Fruit fly (Drosophila melanogaster) whole organism, embryonic: Measurements from ENCODE around the gene CG9630.

ENCODE experiments used
- Adf1 ChIP-seq: fragments of 200-800 bp; sonication (Bioruptor generic); IDR thresholded peaks from 2 replicates; pipeline ENCODE4 v1.3.6; 2022; ENCODE audit warnings: missing biosample characterization, missing genetic modification characterization
- Atf6 ChIP-seq: fragments of 200-800 bp; sonication (Bioruptor generic); IDR thresholded peaks from 2 replicates; pipeline ENCODE4 v1.3.6; 2022; ENCODE audit warnings: missing biosample characterization, missing genetic modification characterization
- C15 ChIP-seq: fragments of 200-800 bp; sonication (Bioruptor generic); IDR thresholded peaks from 3 replicates; pipeline ENCODE4 v1.3.6; 2022; ENCODE audit warnings: missing biosample characterization, missing genetic modification characterization
- CG1024 ChIP-seq: fragments of 200-800 bp; sonication (Bioruptor generic); IDR thresholded peaks from 2 replicates; pipeline ENCODE4 v1.3.6; 2022; ENCODE audit warnings: missing biosample characterization, missing genetic modification characterization
- CG11085 ChIP-seq: fragments of 200-800 bp; sonication (Bioruptor generic); IDR thresholded peaks from 2 replicates; pipeline ENCODE4 v1.3.6; 2022; ENCODE audit warnings: missing biosample characterization, missing genetic modification characterization
- CG11247 ChIP-seq: fragments of 200-800 bp; sonication (Bioruptor generic); IDR thresholded peaks from 2 replicates; pipeline ENCODE4 v1.3.6; 2022; ENCODE audit warnings: missing biosample characterization, missing genetic modification characterization
- CG12659 ChIP-seq: fragments of 200-800 bp; sonication (Bioruptor generic); optimal IDR thresholded peaks from 3 replicates; lab custom pipeline; 2017; ENCODE audit warnings: mild to moderate bottlenecking, missing biosample characterization, missing genetic modification reagents, missing genetic modification characterization
- CG14710 ChIP-seq: fragments of 200-800 bp; sonication (Bioruptor generic); optimal IDR thresholded peaks from 3 replicates; lab custom pipeline; 2019; ENCODE audit warnings: missing biosample characterization, mild to moderate bottlenecking, missing genetic modification characterization, moderate library complexity
- CG1603 ChIP-seq: fragments of 200-800 bp; sonication (Bioruptor generic); optimal IDR thresholded peaks from 2 replicates; lab custom pipeline; 2019; ENCODE audit warnings: missing biosample characterization, mild to moderate bottlenecking, missing genetic modification characterization, moderate library complexity
- CG16779 ChIP-seq: fragments of 200-800 bp; sonication (Bioruptor generic); IDR thresholded peaks from 2 replicates; pipeline ENCODE4 v1.3.6; 2022; ENCODE audit warnings: missing biosample characterization, missing genetic modification characterization
- CG17186 ChIP-seq: fragments of 200-800 bp; sonication (Bioruptor generic); optimal IDR thresholded peaks from 3 replicates; lab custom pipeline; 2017; ENCODE audit warnings: missing biosample characterization, missing genetic modification reagents, missing genetic modification characterization
- CG1832 ChIP-seq: fragments of 200-800 bp; sonication (Bioruptor generic); optimal IDR thresholded peaks from 2 replicates; lab custom pipeline; 2017; ENCODE audit warnings: missing biosample characterization, mild to moderate bottlenecking, missing genetic modification characterization, inconsistent platforms
- CG31224 ChIP-seq: fragments of 200-800 bp; sonication (Bioruptor generic); IDR thresholded peaks from 2 replicates; pipeline ENCODE4 v1.3.6; 2022; ENCODE audit warnings: missing biosample characterization, missing genetic modification characterization
- CG32772 ChIP-seq: fragments of 200-800 bp; sonication (Bioruptor generic); IDR thresholded peaks from 2 replicates; pipeline ENCODE4 v1.3.6; 2022; ENCODE audit warnings: missing biosample characterization, missing genetic modification characterization
- CG3995 ChIP-seq: fragments of 200-800 bp; sonication (Bioruptor generic); optimal IDR thresholded peaks from 3 replicates; lab custom pipeline; 2016; ENCODE audit warnings: missing biosample characterization, missing genetic modification characterization
- CG7839 ChIP-seq: fragments of 200-800 bp; sonication (Bioruptor generic); optimal IDR thresholded peaks from 3 replicates; lab custom pipeline; 2018; ENCODE audit warnings: missing biosample characterization, mild to moderate bottlenecking, missing genetic modification characterization, moderate library complexity
- CG8765 ChIP-seq: fragments of 200-800 bp; sonication (Bioruptor generic); IDR thresholded peaks from 2 replicates; pipeline ENCODE4 v1.3.6; 2022; ENCODE audit warnings: missing biosample characterization, missing genetic modification characterization
- CG9215 ChIP-seq: fragments of 200-800 bp; sonication (Bioruptor generic); IDR thresholded peaks from 2 replicates; pipeline ENCODE4 v1.3.6; 2022; ENCODE audit warnings: missing biosample characterization, missing genetic modification characterization
- Dad ChIP-seq: fragments of 200-800 bp; sonication (Bioruptor generic); optimal IDR thresholded peaks from 3 replicates; lab custom pipeline; 2016; ENCODE audit warnings: missing biosample characterization, missing genetic modification characterization
- Dll ChIP-seq: fragments of 200-800 bp; sonication (Bioruptor generic); IDR thresholded peaks from 4 replicates; pipeline ENCODE4 v1.3.6; 2022; ENCODE audit warnings: missing biosample characterization, missing genetic modification characterization; ENCODE audit not compliant: partially characterized antibody
- Fer2 ChIP-seq: fragments of 200-800 bp; sonication (Bioruptor generic); optimal IDR thresholded peaks from 2 replicates; lab custom pipeline; 2018; ENCODE audit warnings: missing biosample characterization, mild to moderate bottlenecking, missing genetic modification characterization, moderate library complexity
- HmgD ChIP-seq: fragments of 200-800 bp; sonication (Bioruptor generic); optimal IDR thresholded peaks from 3 replicates; lab custom pipeline; 2016; ENCODE audit warnings: missing biosample characterization, missing genetic modification characterization
- Hsf ChIP-seq: fragments of 200-800 bp; sonication (Bioruptor generic); optimal IDR thresholded peaks from 3 replicates; lab custom pipeline; 2016; ENCODE audit warnings: missing biosample characterization, missing genetic modification characterization
- Lim3 ChIP-seq: fragments of 200-800 bp; sonication (Bioruptor generic); IDR thresholded peaks from 2 replicates; pipeline ENCODE4 v1.3.6; 2022; ENCODE audit warnings: missing biosample characterization, missing genetic modification characterization
- MBD-R2 ChIP-seq: fragments of 200-800 bp; sonication (Bioruptor generic); IDR thresholded peaks from 2 replicates; pipeline ENCODE4 v1.3.6; 2022; ENCODE audit warnings: missing biosample characterization, missing genetic modification characterization
- MTF-1 ChIP-seq: fragments of 200-800 bp; sonication (Bioruptor generic); optimal IDR thresholded peaks from 2 replicates; lab custom pipeline; 2018; ENCODE audit warnings: missing biosample characterization, mild to moderate bottlenecking, missing genetic modification characterization, borderline replicate concordance
- Taf1 ChIP-seq: fragments of 200-800 bp; sonication (Bioruptor generic); IDR thresholded peaks from 2 replicates; pipeline ENCODE4 v1.3.6; 2022; ENCODE audit warnings: missing biosample characterization, missing genetic modification characterization
- Xrp1 ChIP-seq: fragments of 200-800 bp; sonication (Bioruptor generic); IDR thresholded peaks from 2 replicates; pipeline ENCODE4 v1.3.6; 2022; ENCODE audit warnings: missing biosample characterization, missing genetic modification characterization
- amos ChIP-seq: fragments of 200-800 bp; sonication (Bioruptor generic); IDR thresholded peaks from 2 replicates; pipeline ENCODE4 v1.3.6; 2022; ENCODE audit warnings: missing biosample characterization, missing genetic modification characterization; ENCODE audit not compliant: partially characterized antibody
- ato ChIP-seq: fragments of 200-800 bp; sonication (Bioruptor generic); IDR thresholded peaks from 2 replicates; pipeline ENCODE4 v1.3.6; 2022; ENCODE audit warnings: missing biosample characterization, missing genetic modification characterization; ENCODE audit not compliant: partially characterized antibody
- cad ChIP-seq: fragments of >200 bp; optimal IDR thresholded peaks from 2 replicates; lab custom pipeline; 2017; ENCODE audit warnings: missing biosample characterization, missing genetic modification characterization
- chif ChIP-seq, 2 experiments: fragments of 200-800 bp; sonication (Bioruptor generic); optimal IDR thresholded peaks; 3 replicates each; lab custom pipeline; 2016; ENCODE audit warnings: missing biosample characterization in 2 of 2, missing genetic modification characterization in 2 of 2
- chm ChIP-seq: fragments of 200-800 bp; sonication (Bioruptor generic); IDR thresholded peaks from 2 replicates; pipeline ENCODE4 v1.3.6; 2022; ENCODE audit warnings: missing biosample characterization, missing genetic modification characterization
- disco-r ChIP-seq: fragments of 200-800 bp; sonication (Bioruptor generic); optimal IDR thresholded peaks from 2 replicates; lab custom pipeline; 2016; ENCODE audit warnings: missing biosample characterization, missing genetic modification characterization
- fd3F ChIP-seq: fragments of 200-800 bp; sonication (Bioruptor generic); optimal IDR thresholded peaks from 2 replicates; lab custom pipeline; 2018; ENCODE audit warnings: missing biosample characterization, mild to moderate bottlenecking, missing genetic modification characterization, moderate library complexity
- gcm2 ChIP-seq: fragments of 200-800 bp; sonication (Bioruptor generic); optimal IDR thresholded peaks from 2 replicates; lab custom pipeline; 2016; ENCODE audit warnings: missing biosample characterization, missing genetic modification characterization
- gt ChIP-seq: fragments of 200-800 bp; sonication (Bioruptor generic); IDR thresholded peaks from 2 replicates; pipeline ENCODE4 v1.3.6; 2022; ENCODE audit warnings: missing biosample characterization, missing genetic modification characterization
- ham ChIP-seq: fragments of 200-800 bp; sonication (Bioruptor generic); IDR thresholded peaks from 2 replicates; pipeline ENCODE4 v1.3.6; 2022; ENCODE audit warnings: missing biosample characterization, missing genetic modification characterization
- hbn ChIP-seq: fragments of 200-800 bp; sonication (Bioruptor generic); IDR thresholded peaks from 2 replicates; pipeline ENCODE4 v1.3.6; 2022; ENCODE audit warnings: missing biosample characterization, missing genetic modification characterization; ENCODE audit not compliant: partially characterized antibody
- kni ChIP-seq: fragments of 200-800 bp; sonication (Bioruptor generic); optimal IDR thresholded peaks from 3 replicates; lab custom pipeline; 2017; ENCODE audit warnings: mild to moderate bottlenecking, missing biosample characterization, missing genetic modification reagents, missing genetic modification characterization
- knrl ChIP-seq: fragments of 200-800 bp; sonication (Bioruptor generic); IDR thresholded peaks from 3 replicates; pipeline ENCODE4 v1.3.6; 2022; ENCODE audit warnings: missing biosample characterization, missing genetic modification characterization; ENCODE audit not compliant: partially characterized antibody
- nau ChIP-seq: fragments of 200-800 bp; sonication (Bioruptor generic); optimal IDR thresholded peaks from 3 replicates; lab custom pipeline; 2017; ENCODE audit warnings: missing biosample characterization, mild to moderate bottlenecking, missing genetic modification characterization, missing genetic modification reagents
- pum ChIP-seq: fragments of 200-800 bp; sonication (Bioruptor generic); optimal IDR thresholded peaks from 2 replicates; lab custom pipeline; 2016; ENCODE audit warnings: missing biosample characterization, missing genetic modification characterization
- sc ChIP-seq, 3 experiments: fragments of >200 bp in 2 of 3; fragments of 200-800 bp in 1 of 3; sonication (Bioruptor generic) in 1 of 3; optimal IDR thresholded peaks; 2 replicates in 2 of 3; 3 replicates in 1 of 3; lab custom pipeline; 2017; ENCODE audit warnings: mild to moderate bottlenecking in 1 of 3, missing biosample characterization in 1 of 3, missing genetic modification characterization in 1 of 3, missing genetic modification reagents in 1 of 3
- sd ChIP-seq: fragments of 200-800 bp; sonication (Bioruptor generic); optimal IDR thresholded peaks from 3 replicates; lab custom pipeline; 2018; ENCODE audit warnings: missing biosample characterization, mild to moderate bottlenecking, missing genetic modification characterization, moderate library complexity
- sna ChIP-seq: fragments of 200-800 bp; sonication (Bioruptor generic); IDR thresholded peaks from 2 replicates; pipeline ENCODE4 v1.3.6; 2022; ENCODE audit warnings: missing biosample characterization, missing genetic modification characterization; ENCODE audit not compliant: partially characterized antibody
- stwl ChIP-seq: fragments of 200-800 bp; sonication (Bioruptor generic); optimal IDR thresholded peaks from 3 replicates; lab custom pipeline; 2018; ENCODE audit warnings: missing biosample characterization, mild to moderate bottlenecking, missing genetic modification characterization, moderate library complexity
- tna ChIP-seq: fragments of 200-800 bp; sonication (Bioruptor generic); IDR thresholded peaks from 2 replicates; pipeline ENCODE4 v1.3.6; 2022; ENCODE audit warnings: missing biosample characterization, missing genetic modification characterization; ENCODE audit not compliant: partially characterized antibody
- twi ChIP-seq: fragments of 200-800 bp; optimal IDR thresholded peaks from 2 replicates; lab custom pipeline; 2019; ENCODE audit warnings: missing biosample characterization, mild to moderate bottlenecking, missing genetic modification characterization, moderate library complexity
- zen ChIP-seq: fragments of 200-800 bp; sonication (Bioruptor generic); optimal IDR thresholded peaks from 3 replicates; lab custom pipeline; 2018; ENCODE audit warnings: missing biosample characterization, mild to moderate bottlenecking, missing genetic modification characterization, moderate library complexity

The CG9630 gene

dm6 chr3R:8269740-8270139 is at the start of gene CG9630 (continued):
- TF ChIP-seq CG3995 (GFP tag; lab: Kevin White, UChicago) (peak; percentile 38), fd3F (GFP tag; lab: Kevin White, UChicago) (no peak), MBD-R2 (GFP tag; lab: Robert Waterston, UW) (peak; percentile 88), Dad (GFP tag; lab: Kevin White, UChicago) (no peak), sc (optimal IDR thresholded peaks at IDR 0.05; lab: Kevin White, UChicago) (no peak), sc (GFP tag; optimal IDR thresholded peaks at IDR 0.05; lab: Kevin White, UChicago) (no peak), stwl (tag; lab: Kevin White, UChicago) (no peak), zen (tag; lab: Kevin White, UChicago) (peak; percentile 18), CG16779 (GFP tag; lab: Robert Waterston, UW) (no peak), Taf1 (no peak), pum (GFP tag; lab: Kevin White, UChicago) (no peak), Adf1 (0 out of 2 replicates have a peak, but pooled peaks have one; percentile 16), nau (no peak), gt (GFP tag; lab: Robert Waterston, UW) (no peak), gcm2 (GFP tag; lab: Kevin White, UChicago) (no peak), cad (GFP tag; lab: Kevin White, UChicago) (no peak), MTF-1 (GFP tag; lab: Kevin White, UChicago) (no peak), CG14710 (tag; lab: Kevin White, UChicago) (peak; percentile 58), Hsf (GFP tag; lab: Kevin White, UChicago) (no peak), CG11247 (no peak), HmgD (GFP tag; lab: Kevin White, UChicago) (peak; percentile 73), Fer2 (tag; lab: Kevin White, UChicago) (no peak), chif (GFP tag; optimal IDR thresholded peaks at IDR 0.05; lab: Kevin White, UChicago) (no peak), CG32772 (GFP tag; lab: Robert Waterston, UW) (no peak), ham (GFP tag; lab: Robert Waterston, UW) (no peak), Atf6 (GFP tag; lab: Robert Waterston, UW) (no peak), twi (tag; lab: Kevin White, UChicago) (peak; percentile 85), hbn (GFP tag; lab: Robert Waterston, UW) (peak; percentile 55; the same call in 1 of the 2 replicates), CG9215 (peak; percentile 100), ato (GFP tag; lab: Robert Waterston, UW) (peak; percentile 87), knrl (GFP tag; lab: Robert Waterston, UW) (0 out of 3 replicates have a peak, but pooled peaks have one; percentile 44), CG11085 (GFP tag; lab: Robert Waterston, UW) (no peak), CG8765 (GFP tag; lab: Robert Waterston, UW) (no peak), CG1603 (tag; lab: Kevin White, UChicago) (peak; percentile 87), Dll (GFP tag; lab: Robert Waterston, UW) (peak; percentile 70), CG7839 (tag; lab: Kevin White, UChicago) (no peak), CG12659 (GFP tag; lab: Kevin White, UChicago) (peak; percentile 12), CG17186 (GFP tag; lab: Kevin White, UChicago) (peak; percentile 93), Lim3 (no peak), tna (GFP tag; lab: Robert Waterston, UW) (peak; percentile 31; the same call in 1 of the 2 replicates), amos (GFP tag; lab: Robert Waterston, UW) (peak; percentile 69), kni (GFP tag; lab: Kevin White, UChicago) (no peak), sd (tag; lab: Kevin White, UChicago) (no peak), CG31224 (no peak), disco-r (GFP tag; lab: Kevin White, UChicago) (no peak), CG1832 (GFP tag; lab: Kevin White, UChicago) (no peak), chm (GFP tag; lab: Robert Waterston, UW) (peak; percentile 32; the same call in 1 of the 2 replicates), CG1024 (GFP tag; lab: Robert Waterston, UW) (no peak), sna (peak; percentile 71; the same call in 1 of the 2 replicates), C15 (GFP tag; lab: Robert Waterston, UW) (no peak), Xrp1 (GFP tag; lab: Robert Waterston, UW) (no peak)
